Fruit fly (Drosophila melanogaster) whole organism, embryonic: ENCODE results near the gene CG5644.

Experiments
- Awh ChIP-seq: fragments of 200-800 bp; sonication (Bioruptor generic); IDR thresholded peaks from 2 replicates; pipeline ENCODE4, ENCODE4 v1.3.6; 2022; ENCODE audit warnings: missing biosample characterization, missing genetic modification characterization
- CG13287 ChIP-seq: fragments of 200-800 bp; sonication (Bioruptor generic); IDR thresholded peaks from 2 replicates; pipeline ENCODE4 v1.3.6; 2022; ENCODE audit warnings: missing biosample characterization, missing genetic modification characterization; ENCODE audit not compliant: partially characterized antibody
- CG2712 ChIP-seq: fragments of 200-800 bp; optimal IDR thresholded peaks from 3 replicates; lab custom pipeline; 2019; ENCODE audit warnings: missing biosample characterization, mild to moderate bottlenecking, missing genetic modification characterization, moderate library complexity
- CG30403 ChIP-seq: fragments of 200-800 bp; sonication (Bioruptor generic); optimal IDR thresholded peaks from 3 replicates; lab custom pipeline; 2016; ENCODE audit warnings: missing biosample characterization, missing genetic modification characterization
- CG3726 ChIP-seq: fragments of 200-800 bp; sonication (Bioruptor generic); IDR thresholded peaks from 3 replicates; pipeline ENCODE4, ENCODE4 v1.3.6; 2022; ENCODE audit warnings: missing biosample characterization, missing genetic modification characterization
- CG8478 ChIP-seq: fragments of >200 bp; optimal IDR thresholded peaks from 2 replicates; lab custom pipeline; 2018
- Sry-β ChIP-seq: fragments of 200-800 bp; sonication (Bioruptor generic); optimal IDR thresholded peaks from 2 replicates; lab custom pipeline; 2018; ENCODE audit warnings: missing biosample characterization, mild to moderate bottlenecking, missing genetic modification characterization, moderate library complexity
- Ssrp ChIP-seq: fragments of 200-800 bp; sonication (Bioruptor generic); optimal IDR thresholded peaks from 2 replicates; lab custom pipeline; 2018; ENCODE audit warnings: missing biosample characterization, mild to moderate bottlenecking, missing genetic modification characterization, moderate library complexity
- gt ChIP-seq: fragments of 200-800 bp; sonication (Bioruptor generic); IDR thresholded peaks from 2 replicates; pipeline ENCODE4 v1.3.6; 2022; ENCODE audit warnings: missing biosample characterization, missing genetic modification characterization
- h ChIP-seq: fragments of >200 bp; optimal IDR thresholded peaks from 2 replicates; lab custom pipeline; 2017
- luna ChIP-seq: fragments of 200-800 bp; sonication (Bioruptor generic); optimal IDR thresholded peaks from 2 replicates; lab custom pipeline; 2016; ENCODE audit warnings: missing biosample characterization, missing genetic modification characterization
- pan ChIP-seq, 4 experiments: fragments of >200 bp in 3 of 4; fragments of 200-800 bp in 1 of 4; sonication (Bioruptor generic) in 1 of 4; optimal IDR thresholded peaks in 3 of 4; IDR thresholded peaks in 1 of 4; 2 replicates each; pipeline versions ENCODE4 v1.3.6 to Lab custom; 2017 to 2022; ENCODE audit warnings: missing biosample characterization in 2 of 4, missing genetic modification characterization in 2 of 4, mixed read lengths in 1 of 4
- ranshi ChIP-seq: fragments of 200-800 bp; sonication (Bioruptor generic); IDR thresholded peaks from 2 replicates; pipeline ENCODE4 v1.3.6; 2022; ENCODE audit warnings: missing biosample characterization, missing genetic modification characterization
- unc-4 ChIP-seq: fragments of 200-800 bp; sonication (Bioruptor generic); IDR thresholded peaks from 2 replicates; pipeline ENCODE4 v1.3.6; 2022; ENCODE audit warnings: missing biosample characterization, missing genetic modification characterization; ENCODE audit not compliant: partially characterized antibody

DNA sequence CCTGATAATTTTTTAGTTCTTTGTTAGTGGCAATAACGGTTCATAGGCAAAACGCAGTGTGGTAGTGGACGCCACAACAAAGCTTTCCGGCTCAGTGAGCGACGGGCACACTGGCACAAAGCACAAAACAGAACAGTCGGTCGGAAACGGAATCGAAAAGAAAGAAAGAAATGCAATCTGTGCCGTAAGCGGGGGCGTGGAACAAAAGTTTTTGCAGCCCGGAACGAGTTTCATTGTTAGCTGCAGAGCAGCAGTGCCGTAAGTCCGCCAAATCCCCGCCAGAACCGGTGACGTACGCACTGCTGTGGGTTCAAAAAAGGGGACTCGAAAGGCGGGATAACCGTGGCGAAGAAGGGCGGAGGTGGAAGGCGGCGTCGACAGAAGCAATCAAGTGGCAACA is 11.2 kb downstream of the CG5644 start, which contains the start of gene CG5026:
- TF ChIP-seq CG3726 (GFP tag; lab: Robert Waterston, UW), result no peak
- TF ChIP-seq CG8478 (lab: Kevin White, UChicago), result no peak
- no peak for TF ChIP-seq Awh
- TF ChIP-seq unc-4 (GFP tag; lab: Robert Waterston, UW), result no peak
- no peak for TF ChIP-seq ranshi (GFP tag; lab: Robert Waterston, UW)
- TF ChIP-seq h (lab: Kevin White, UChicago), result no peak
- TF ChIP-seq Ssrp, result no peak
- TF ChIP-seq CG2712 (tag; lab: Kevin White, UChicago), result no peak
- TF ChIP-seq pan (optimal IDR thresholded peaks at IDR 0.05; lab: Kevin White, UChicago), result no peak
- no peak for TF ChIP-seq pan (GFP tag; optimal IDR thresholded peaks at IDR 0.05 in 1 of 2, IDR thresholded peaks at IDR 0.05 in 1 of 2)
- TF ChIP-seq luna (GFP tag; lab: Kevin White, UChicago), result no peak
- no peak for TF ChIP-seq Sry-β (GFP tag; lab: Kevin White, UChicago)
- TF ChIP-seq CG30403 (GFP tag; lab: Kevin White, UChicago), result no peak
- peak; percentile 53 for TF ChIP-seq CG13287 (GFP tag; lab: Robert Waterston, UW)
- no peak for TF ChIP-seq gt (GFP tag; lab: Robert Waterston, UW)
